Fruit fly (Drosophila melanogaster): ENCODE results near the gene CG33764.

CG33764 gene

dm6 chr3L:4230357-4230901 lies 36.9 kb downstream of the CG33764 start (continued):
- peak; percentile 75 for TF ChIP-seq Nf-YA (GFP tag; IDR thresholded peaks at IDR 0.05)
- TF ChIP-seq CG7372 (GFP tag; IDR thresholded peaks at IDR 0.05): peak; percentile 79
- peak; percentile 76 for TF ChIP-seq CG13624 (GFP tag; optimal IDR thresholded peaks at IDR 0.05)
- TF ChIP-seq Dip3 (GFP tag; optimal IDR thresholded peaks at IDR 0.05): peak; percentile 54
- peak; percentile 11 for TF ChIP-seq HLHmδ (GFP tag; optimal IDR thresholded peaks at IDR 0.05)
- peak; percentile 79 for TF ChIP-seq H15 (GFP tag; IDR thresholded peaks at IDR 0.05)
- TF ChIP-seq TFAM (GFP tag; optimal IDR thresholded peaks at IDR 0.05): peak; percentile 85
- peak; percentile 86 for TF ChIP-seq CG11695 (GFP tag; IDR thresholded peaks at IDR 0.05)
- peak; percentile 96 for TF ChIP-seq CG8290 (GFP tag; optimal IDR thresholded peaks at IDR 0.05)
- peak; percentile 48 to 93 for TF ChIP-seq CG8290 (tag; optimal IDR thresholded peaks at IDR 0.05)
- TF ChIP-seq B-H1 (GFP tag; IDR thresholded peaks at IDR 0.05): peak; percentile 69
- no peak for TF ChIP-seq CG9932 (GFP tag; IDR thresholded peaks at IDR 0.05)
- peak; percentile 90 for TF ChIP-seq CG8359 (GFP tag; optimal IDR thresholded peaks at IDR 0.05; ENCODE audit: borderline replicate concordance)
- TF ChIP-seq lilli (GFP tag; optimal IDR thresholded peaks at IDR 0.05): peak; percentile 85
- peak; percentile 90 for TF ChIP-seq Pdp1 (GFP tag; optimal IDR thresholded peaks at IDR 0.05)
- TF ChIP-seq dati (GFP tag; IDR thresholded peaks at IDR 0.05): peak; percentile 43
- peak; percentile 71 for TF ChIP-seq dimm (GFP tag; IDR thresholded peaks at IDR 0.05)
- TF ChIP-seq Hr39 (optimal IDR thresholded peaks at IDR 0.05): no peak
- TF ChIP-seq CG3065 (GFP tag; optimal IDR thresholded peaks at IDR 0.05): peak; percentile 84
- TF ChIP-seq Oli (tag; optimal IDR thresholded peaks at IDR 0.05): peak; percentile 96
- TF ChIP-seq eve (GFP tag; optimal IDR thresholded peaks at IDR 0.05): peak; percentile 98 to 99
- TF ChIP-seq CG3407 (GFP tag; optimal IDR thresholded peaks at IDR 0.05): peak; percentile 90
- TF ChIP-seq CG1602 (GFP tag; optimal IDR thresholded peaks at IDR 0.05): peak; percentile 93
- no peak for TF ChIP-seq CG14860 (GFP tag; IDR thresholded peaks at IDR 0.05; ENCODE audit: partially characterized antibody)
- peak; percentile 79 for TF ChIP-seq CG17802 (tag; optimal IDR thresholded peaks at IDR 0.05)
- TF ChIP-seq ham (GFP tag; IDR thresholded peaks at IDR 0.05): no peak
- TF ChIP-seq Aef1 (GFP tag; IDR thresholded peaks at IDR 0.05): peak; percentile 73
- no peak for TF ChIP-seq gro (GFP tag; optimal IDR thresholded peaks at IDR 0.05)
- TF ChIP-seq disco-r (GFP tag; optimal IDR thresholded peaks at IDR 0.05): peak; percentile 78
- TF ChIP-seq CG7271 (tag; optimal IDR thresholded peaks at IDR 0.05): peak; percentile 83
- peak; percentile 86 for TF ChIP-seq Usf (GFP tag; optimal IDR thresholded peaks at IDR 0.05)
- peak; percentile 82 for TF ChIP-seq CG4730 (GFP tag; IDR thresholded peaks at IDR 0.05)
- peak; percentile 69 for TF ChIP-seq Rfx (GFP tag; IDR thresholded peaks at IDR 0.05)
- peak; percentile 83 for TF ChIP-seq Mrtf (GFP tag; IDR thresholded peaks at IDR 0.05)
- peak; percentile 95 for TF ChIP-seq CoRest (tag; optimal IDR thresholded peaks at IDR 0.05)
- peak; percentile 51 for TF ChIP-seq sd (tag; optimal IDR thresholded peaks at IDR 0.05)
- peak; percentile 83 for TF ChIP-seq CG30020 (tag; optimal IDR thresholded peaks at IDR 0.05)
- TF ChIP-seq CG13775 (GFP tag; optimal IDR thresholded peaks at IDR 0.05): peak; percentile 92
- peak; percentile 95 for TF ChIP-seq shn (GFP tag; optimal IDR thresholded peaks at IDR 0.05)
- peak; percentile 89 for TF ChIP-seq CHES-1-like (GFP tag; optimal IDR thresholded peaks at IDR 0.05)
- peak; percentile 94 for TF ChIP-seq CG30431 (GFP tag; optimal IDR thresholded peaks at IDR 0.05)
- TF ChIP-seq slou (GFP tag; optimal IDR thresholded peaks at IDR 0.05): peak; percentile 67
- peak; percentile 75 for TF ChIP-seq CG3847 (GFP tag; IDR thresholded peaks at IDR 0.05)
- TF ChIP-seq CG6689 (GFP tag; IDR thresholded peaks at IDR 0.05): peak; percentile 95
- TF ChIP-seq Xbp1 (GFP tag; optimal IDR thresholded peaks at IDR 0.05): peak; percentile 93
- TF ChIP-seq Lim3 (GFP tag; IDR thresholded peaks at IDR 0.05): 0 out of 2 replicates have a peak, but pooled peaks have one; percentile 56
- peak; percentile 85 for TF ChIP-seq lab (GFP tag; optimal IDR thresholded peaks at IDR 0.05)
- peak; percentile 76 for TF ChIP-seq CG11456 (GFP tag; IDR thresholded peaks at IDR 0.05)
